Worm (Caenorhabditis elegans): ENCODE data around the gene F46F5.13.

Gene F46F5.13

ce11 chrII:764385-764784 lies 38.7 kb upstream of the F46F5.13 start:
- peak; percentile 66 for TF ChIP-seq elt-2 (tag; optimal IDR thresholded peaks at IDR 0.05)
- no peak for TF ChIP-seq ahr-1 (tag; optimal IDR thresholded peaks at IDR 0.05)
- no peak for TF ChIP-seq T23F11.4 (GFP tag; optimal IDR thresholded peaks at IDR 0.05)

- TF ChIP-seq ceh-34 (tag; optimal IDR thresholded peaks at IDR 0.05) (no peak), C38D4.7 (GFP tag; optimal IDR thresholded peaks at IDR 0.05) (no peak), pag-3 (tag; optimal IDR thresholded peaks at IDR 0.05; ENCODE audit: borderline replicate concordance) (no peak), ref-2 (tag; optimal IDR thresholded peaks at IDR 0.05) (no peak), ceh-6 (GFP tag; optimal IDR thresholded peaks at IDR 0.05) (no peak), che-1 (tag; optimal IDR thresholded peaks at IDR 0.05) (no peak), pax-1 (tag; optimal IDR thresholded peaks at IDR 0.05) (no peak), ceh-2 (tag; optimal IDR thresholded peaks at IDR 0.05) (no peak)
Observed at ce11 chrII:765219-765618, 37.9 kb upstream of the F46F5.13 start, which contains the start of gene C08G5.7. Gene C08G5.7, minus strand, starts transcription at chrII:765319.

ce11 chrII:769250-769649 lies 33.9 kb upstream of the F46F5.13 start:
- TF ChIP-seq ahr-1 (tag; optimal IDR thresholded peaks at IDR 0.05): no peak
- no peak for TF ChIP-seq hlh-8 (tag; optimal IDR thresholded peaks at IDR 0.05)
- no peak for TF ChIP-seq ceh-2 (tag; optimal IDR thresholded peaks at IDR 0.05)
- TF ChIP-seq K09A11.1 (tag; optimal IDR thresholded peaks at IDR 0.05; ENCODE audit: insufficient read depth): no peak
- no peak for TF ChIP-seq hlh-15 (tag; optimal IDR thresholded peaks at IDR 0.05)
- no peak for TF ChIP-seq lin-11 (tag; optimal IDR thresholded peaks at IDR 0.05)
- no peak for TF ChIP-seq ztf-16 (tag; optimal IDR thresholded peaks at IDR 0.05)
- no peak for TF ChIP-seq elt-4 (tag; optimal IDR thresholded peaks at IDR 0.05)

ce11 chrII:770253-770652 lies 32.9 kb upstream of the F46F5.13 start, which contains the start of gene C08G5.6:
Gene C08G5.6, plus strand, starts transcription at chrII:770553.
- TF ChIP-seq ets-4 (tag; optimal IDR thresholded peaks at IDR 0.05): no peak
- TF ChIP-seq gmeb-2 (tag; optimal IDR thresholded peaks at IDR 0.05): no peak
- no peak for TF ChIP-seq ceh-48 (tag; optimal IDR thresholded peaks at IDR 0.05)
- TF ChIP-seq pag-3 (tag; optimal IDR thresholded peaks at IDR 0.05; ENCODE audit: borderline replicate concordance): no peak
- TF ChIP-seq Y22D7AL.16 (tag; optimal IDR thresholded peaks at IDR 0.05): no peak
- no peak for TF ChIP-seq npax-4 (tag; optimal IDR thresholded peaks at IDR 0.05)
- TF ChIP-seq ttx-3 (tag; optimal IDR thresholded peaks at IDR 0.05): no peak
- TF ChIP-seq ceh-24 (tag; optimal IDR thresholded peaks at IDR 0.05): no peak
- no peak for TF ChIP-seq dve-1 (tag; optimal IDR thresholded peaks at IDR 0.05)
- no peak for TF ChIP-seq nhr-11 (tag; optimal IDR thresholded peaks at IDR 0.05)
- no peak for TF ChIP-seq madf-2 (tag; optimal IDR thresholded peaks at IDR 0.05)
- no peak for TF ChIP-seq hlh-13 (GFP tag; optimal IDR thresholded peaks at IDR 0.05)

- no peak for TF ChIP-seq madf-2 (tag; optimal IDR thresholded peaks at IDR 0.05)
- TF ChIP-seq unc-42 (tag; optimal IDR thresholded peaks at IDR 0.05): peak; percentile 35
Observed at ce11 chrII:773830-774229, 29.3 kb upstream of the F46F5.13 start.

ce11 chrII:775033-775432 lies 28.1 kb upstream of the F46F5.13 start, which contains the start of gene Y39F10A.1:
Gene Y39F10A.1, plus strand, starts transcription at chrII:775333.
- TF ChIP-seq gmeb-2 (tag; optimal IDR thresholded peaks at IDR 0.05): no peak
- TF ChIP-seq ceh-14 (tag; optimal IDR thresholded peaks at IDR 0.05): no peak

ce11 chrII:782903-783302 lies 20.2 kb upstream of the F46F5.13 start, which contains the start of gene Y39F10A.3:
Gene Y39F10A.3, minus strand, starts transcription at chrII:783003.
- TF ChIP-seq sox-4 (tag; optimal IDR thresholded peaks at IDR 0.05) (no peak), ets-4 (tag; optimal IDR thresholded peaks at IDR 0.05) (no peak), hlh-8 (tag; optimal IDR thresholded peaks at IDR 0.05) (no peak), pros-1 (tag; optimal IDR thresholded peaks at IDR 0.05) (no peak), pat-9 (tag; optimal IDR thresholded peaks at IDR 0.05) (no peak), ceh-30 (tag; optimal IDR thresholded peaks at IDR 0.05) (no peak), ceh-24 (tag; optimal IDR thresholded peaks at IDR 0.05) (no peak), hlh-6 (tag; optimal IDR thresholded peaks at IDR 0.05) (no peak), npax-4 (tag; optimal IDR thresholded peaks at IDR 0.05) (no peak), ceh-14 (tag; optimal IDR thresholded peaks at IDR 0.05) (no peak)

Measured in whole organism, late embryonic.